Worm (Caenorhabditis elegans): ENCODE data around the gene clc-22.

Gene clc-22

DNA sequence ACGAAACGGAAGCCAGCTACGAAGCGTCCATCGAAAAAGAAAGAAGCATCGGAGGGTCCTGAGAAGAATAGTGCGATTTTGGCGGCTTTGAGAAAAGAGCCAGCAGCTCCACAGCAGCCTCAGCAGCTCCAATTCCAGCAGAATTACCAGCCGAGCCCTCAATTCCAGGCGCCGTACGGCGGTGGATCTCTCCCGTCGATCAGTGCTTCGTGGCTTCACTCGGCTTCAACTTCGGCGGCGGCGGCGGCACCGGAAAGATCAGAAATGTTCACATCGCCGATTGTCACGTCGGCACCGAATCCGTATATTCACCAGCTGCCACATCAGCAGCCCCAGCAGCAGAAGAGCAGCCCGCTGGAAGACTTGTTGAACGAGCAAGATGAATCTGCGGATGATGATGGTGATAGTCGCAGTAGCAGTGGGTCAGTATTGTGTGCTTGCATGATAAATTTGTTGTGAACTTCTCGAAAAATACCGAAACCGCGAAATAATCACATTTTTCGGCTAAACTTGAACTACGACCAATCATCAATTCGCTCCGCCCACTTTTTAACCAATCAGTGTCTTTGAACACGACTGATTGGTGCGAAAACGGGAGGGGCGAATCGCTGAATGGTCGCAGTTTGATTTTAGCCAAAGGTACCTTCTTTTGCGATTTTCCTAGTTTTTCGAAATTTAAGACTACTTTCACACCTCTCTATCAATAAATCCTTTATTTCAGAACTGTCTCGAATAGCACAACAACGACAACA is 30.0 kb downstream of the clc-22 start:
- TF ChIP-seq nfya-1 (tag; optimal IDR thresholded peaks at IDR 0.05) (peak; percentile 88), unc-42 (tag; optimal IDR thresholded peaks at IDR 0.05) (no peak)

DNA sequence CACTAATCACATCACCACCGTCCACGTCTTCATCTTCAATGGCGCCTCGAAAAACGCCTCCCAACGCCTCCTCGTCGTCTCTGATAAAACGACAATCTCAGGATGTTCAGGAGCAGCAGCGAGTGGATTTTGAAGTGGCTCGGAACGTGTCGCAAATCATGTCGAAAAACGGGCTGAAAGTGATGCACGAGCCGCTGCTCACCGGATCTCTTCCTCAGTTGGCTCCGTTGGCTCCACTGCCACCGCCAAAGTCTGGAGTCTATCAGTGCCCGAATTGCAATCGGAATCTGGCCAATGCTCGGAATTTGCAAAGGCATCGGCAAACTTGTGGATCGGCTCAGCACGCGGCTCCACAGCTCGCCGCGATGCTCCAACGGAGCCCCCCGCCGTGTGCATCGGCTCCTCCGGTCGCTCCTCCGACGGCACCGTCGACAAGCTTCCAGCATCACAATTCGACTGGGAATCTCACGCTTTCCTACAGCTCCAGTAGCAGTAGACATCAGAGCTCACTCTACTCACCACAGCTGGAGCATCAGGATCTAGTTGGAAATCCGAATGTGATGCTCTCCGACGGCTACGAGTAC is 31.5 kb downstream of the clc-22 start:
- TF ChIP-seq sdc-2 (tag; optimal IDR thresholded peaks at IDR 0.05) (peak; percentile 29), lin-11 (tag; optimal IDR thresholded peaks at IDR 0.05) (no peak), pqm-1 (tag; optimal IDR thresholded peaks at IDR 0.05) (no peak)

DNA sequence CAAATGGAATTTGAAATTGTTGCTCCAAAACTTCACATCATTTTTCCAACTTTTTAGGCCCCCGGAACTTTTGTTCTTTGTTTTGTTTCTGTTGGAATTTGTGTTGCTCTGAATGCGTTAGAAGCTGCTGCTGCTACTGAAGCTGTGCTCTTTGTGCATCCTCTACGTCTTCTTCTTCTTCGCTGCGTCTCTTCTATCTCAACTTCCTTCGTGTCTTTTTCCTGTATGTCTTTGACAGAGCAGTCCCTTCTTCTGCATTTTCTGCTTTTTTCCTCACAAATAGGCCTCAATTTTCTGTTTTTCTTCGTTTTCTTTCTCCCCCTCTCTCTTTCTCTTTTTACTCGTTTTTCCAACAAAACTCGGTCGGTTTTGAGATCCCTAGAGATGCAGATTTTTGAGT is 34.6 kb downstream of the clc-22 start:
- TF ChIP-seq ceh-31 (tag; optimal IDR thresholded peaks at IDR 0.05) (peak; percentile 17), C08G9.2 (tag; optimal IDR thresholded peaks at IDR 0.05) (no peak), mec-3 (tag; optimal IDR thresholded peaks at IDR 0.05; ENCODE audit: borderline replicate concordance) (no peak), hlh-15 (tag; optimal IDR thresholded peaks at IDR 0.05) (no peak)

DNA sequence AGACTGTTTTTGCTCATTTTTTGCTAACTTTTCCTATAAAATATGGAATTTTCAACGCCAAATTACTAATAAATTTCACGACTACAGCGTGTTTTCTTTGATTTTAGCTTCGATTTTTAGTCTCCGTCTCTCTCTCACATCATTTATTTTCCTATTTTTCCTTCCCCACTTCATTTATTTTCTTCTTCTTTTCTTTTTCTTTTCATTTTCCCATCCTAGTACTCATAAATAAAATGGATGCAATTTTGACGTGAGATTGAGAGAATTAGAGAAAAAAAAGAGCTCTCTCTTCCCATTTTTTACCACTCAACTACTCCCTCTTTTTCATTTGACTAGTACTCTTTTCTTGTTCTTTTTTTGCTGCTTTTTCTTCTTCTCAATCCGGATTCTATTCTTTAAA is 35.6 kb downstream of the clc-22 start:
- TF ChIP-seq madf-2 (tag; optimal IDR thresholded peaks at IDR 0.05) (no peak), ceh-31 (tag; optimal IDR thresholded peaks at IDR 0.05) (no peak), dve-1 (tag; optimal IDR thresholded peaks at IDR 0.05) (no peak), ceh-9 (tag; optimal IDR thresholded peaks at IDR 0.05) (no peak), pha-2 (tag; optimal IDR thresholded peaks at IDR 0.05) (no peak), ceh-48 (tag; optimal IDR thresholded peaks at IDR 0.05) (no peak), gmeb-2 (tag; optimal IDR thresholded peaks at IDR 0.05) (no peak), ceh-6 (GFP tag; optimal IDR thresholded peaks at IDR 0.05) (no peak), odd-2 (tag; optimal IDR thresholded peaks at IDR 0.05) (no peak), tbx-7 (tag; optimal IDR thresholded peaks at IDR 0.05) (no peak), dmd-4 (tag; optimal IDR thresholded peaks at IDR 0.05; ENCODE audit: borderline replicate concordance) (no peak), K02D7.2 (tag; optimal IDR thresholded peaks at IDR 0.05) (no peak), ceh-18 (tag; optimal IDR thresholded peaks at IDR 0.05) (no peak)

DNA sequence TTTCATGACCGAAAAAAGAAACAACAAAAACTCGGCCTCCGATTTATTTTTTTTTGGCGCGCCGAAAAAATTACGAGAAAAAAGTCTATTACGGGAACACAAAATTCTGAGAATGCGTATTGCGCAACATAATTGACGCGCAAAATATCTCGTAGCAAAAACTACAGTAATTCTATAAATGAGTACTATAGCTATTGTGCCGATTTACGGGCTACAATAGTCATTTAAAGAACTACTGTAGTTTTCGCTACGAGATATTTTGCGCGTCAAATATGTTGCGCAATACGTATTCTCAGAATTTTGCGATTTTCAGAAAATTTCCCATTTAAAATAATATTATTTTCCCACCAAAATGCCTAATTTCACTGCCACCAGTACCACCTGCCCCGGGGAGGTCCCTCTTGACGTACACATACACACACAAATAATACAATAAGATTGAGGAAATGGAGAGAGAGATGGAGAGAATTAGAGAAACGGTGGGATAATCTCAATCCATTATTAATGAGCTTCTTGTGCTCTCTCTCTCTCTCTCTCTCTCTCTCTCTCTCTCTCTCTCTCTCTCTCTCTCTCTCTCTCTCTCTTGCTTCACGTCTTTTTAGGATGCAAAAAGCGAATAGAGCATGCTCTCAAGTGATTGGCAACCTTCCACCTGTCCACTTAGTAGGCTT is 36.3 kb downstream of the clc-22 start:
- TF ChIP-seq tbx-7 (tag; optimal IDR thresholded peaks at IDR 0.05) (no peak), ets-4 (tag; optimal IDR thresholded peaks at IDR 0.05) (no peak), rnt-1 (tag; optimal IDR thresholded peaks at IDR 0.05) (no peak), ttx-3 (tag; optimal IDR thresholded peaks at IDR 0.05) (peak; percentile 12), fkh-10 (GFP tag; optimal IDR thresholded peaks at IDR 0.05) (no peak), lin-11 (tag; optimal IDR thresholded peaks at IDR 0.05) (no peak), pat-9 (tag; optimal IDR thresholded peaks at IDR 0.05) (no peak), unc-86 (tag; optimal IDR thresholded peaks at IDR 0.05) (peak; percentile 35), K02D7.2 (tag; optimal IDR thresholded peaks at IDR 0.05) (no peak), ceh-9 (tag; optimal IDR thresholded peaks at IDR 0.05) (no peak), ama-1 (optimal IDR thresholded peaks at IDR 0.05) (no peak), hlh-6 (tag; optimal IDR thresholded peaks at IDR 0.05) (no peak), ceh-34 (tag; optimal IDR thresholded peaks at IDR 0.05) (no peak), C38D4.7 (GFP tag; optimal IDR thresholded peaks at IDR 0.05) (no peak), unc-42 (tag; optimal IDR thresholded peaks at IDR 0.05) (peak; percentile 11), ceh-31 (tag; optimal IDR thresholded peaks at IDR 0.05) (peak; percentile 25), unc-55 (GFP tag; optimal IDR thresholded peaks at IDR 0.05) (peak; percentile 37), hlh-30 (tag; optimal IDR thresholded peaks at IDR 0.05; ENCODE audit: insufficient read depth) (no peak), mec-3 (tag; optimal IDR thresholded peaks at IDR 0.05; ENCODE audit: borderline replicate concordance) (no peak), nfya-1 (tag; optimal IDR thresholded peaks at IDR 0.05) (peak; percentile 31)
